Worm (Caenorhabditis elegans): ENCODE measurements around the gene acy-1.

DNA sequence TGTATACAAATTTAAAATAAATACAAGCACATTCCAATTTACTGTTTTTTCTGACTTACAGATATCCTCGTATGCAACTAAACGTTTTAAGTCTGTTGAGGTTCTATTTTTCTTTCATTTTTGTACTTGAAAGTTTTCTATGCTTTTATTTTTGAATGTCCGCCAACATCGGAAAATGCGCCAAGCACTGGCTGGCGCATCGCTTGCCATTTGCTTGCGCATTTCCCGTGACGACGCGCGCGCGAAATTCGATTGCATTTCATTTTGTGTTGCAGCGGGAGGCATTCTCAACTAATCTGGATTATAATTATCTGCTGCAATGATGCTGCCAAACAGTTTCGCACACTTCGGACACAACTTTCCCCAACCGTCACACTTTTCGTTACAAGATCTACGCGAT lies 35.1 kb downstream of the acy-1 start, which contains the start of gene fbxl-2:
- TF ChIP-seq nhr-2 (tag; optimal IDR thresholded peaks at IDR 0.05) = peak; percentile 33
- peak; percentile 41 for TF ChIP-seq bed-3 (GFP tag; optimal IDR thresholded peaks at IDR 0.05)
- TF ChIP-seq hlh-1 (tag; optimal IDR thresholded peaks at IDR 0.05) = peak; percentile 34
- TF ChIP-seq ham-2 (GFP tag; optimal IDR thresholded peaks at IDR 0.05) = peak; percentile 58
- peak; percentile 73 for TF ChIP-seq ztf-11 (tag; optimal IDR thresholded peaks at IDR 0.05)
- peak; percentile 94 for TF ChIP-seq nhr-237 (tag; optimal IDR thresholded peaks at IDR 0.05)
- TF ChIP-seq unc-62 (GFP tag; optimal IDR thresholded peaks at IDR 0.05) = no peak
- TF ChIP-seq unc-39 (tag; optimal IDR thresholded peaks at IDR 0.05) = no peak
- no peak for TF ChIP-seq snpc-4 (tag; optimal IDR thresholded peaks at IDR 0.05)
- peak; percentile 47 for TF ChIP-seq tbx-8 (GFP tag; optimal IDR thresholded peaks at IDR 0.05)
- peak; percentile 73 for TF ChIP-seq ceh-83 (GFP tag; optimal IDR thresholded peaks at IDR 0.05)
- peak; percentile 94 for TF ChIP-seq pha-4 (tag; optimal IDR thresholded peaks at IDR 0.05)
- TF ChIP-seq blmp-1 (tag; optimal IDR thresholded peaks at IDR 0.05) = no peak
- no peak for TF ChIP-seq ces-1 (GFP tag; optimal IDR thresholded peaks at IDR 0.05)

Measured in whole organism, mixed stage, embryonic.